Fruit fly (Drosophila melanogaster) whole organism, embryonic: Measurements from ENCODE around the gene eEF1alpha2.

ENCODE experiments used
- ATbp ChIP-seq: fragments of 200-800 bp; sonication (Bioruptor generic); optimal IDR thresholded peaks from 2 replicates; lab custom pipeline; 2017; ENCODE audit warnings: missing biosample characterization, mild to moderate bottlenecking, missing genetic modification characterization, missing genetic modification reagents
- CG10209 ChIP-seq: fragments of 200-800 bp; sonication (Bioruptor generic); optimal IDR thresholded peaks from 3 replicates; lab custom pipeline; 2017; ENCODE audit warnings: missing biosample characterization, mild to moderate bottlenecking, missing genetic modification characterization, missing genetic modification reagents
- CG10431 ChIP-seq: fragments of 200-800 bp; sonication (Bioruptor generic); optimal IDR thresholded peaks from 3 replicates; lab custom pipeline; 2018; ENCODE audit warnings: missing biosample characterization, mild to moderate bottlenecking, missing genetic modification characterization
- CG10543 ChIP-seq: fragments of 200-800 bp; sonication (Bioruptor generic); optimal IDR thresholded peaks from 3 replicates; lab custom pipeline; 2017; ENCODE audit warnings: missing biosample characterization, mild to moderate bottlenecking, missing genetic modification characterization, moderate library complexity
- CG11695 ChIP-seq: fragments of 200-800 bp; sonication (Bioruptor generic); IDR thresholded peaks from 3 replicates; pipeline ENCODE4 v1.3.6; 2022; ENCODE audit warnings: missing biosample characterization, missing genetic modification characterization
- CG12071 ChIP-seq: fragments of 200-800 bp; sonication (Bioruptor generic); optimal IDR thresholded peaks from 3 replicates; lab custom pipeline; 2018; ENCODE audit warnings: missing biosample characterization, mild to moderate bottlenecking, missing genetic modification characterization
- CG12769 ChIP-seq: fragments of 200-800 bp; sonication (Bioruptor generic); optimal IDR thresholded peaks from 2 replicates; lab custom pipeline; 2019; ENCODE audit warnings: missing biosample characterization, mild to moderate bottlenecking, missing genetic modification characterization, moderate library complexity
- CG13296 ChIP-seq: fragments of 200-800 bp; sonication (Bioruptor generic); optimal IDR thresholded peaks from 3 replicates; lab custom pipeline; 2018; ENCODE audit warnings: missing biosample characterization, mild to moderate bottlenecking, missing genetic modification characterization
- CG13894 ChIP-seq: fragments of 200-800 bp; sonication (Bioruptor generic); optimal IDR thresholded peaks from 3 replicates; lab custom pipeline; 2018; ENCODE audit warnings: missing biosample characterization, mild to moderate bottlenecking, missing genetic modification characterization, moderate library complexity
- CG15269 ChIP-seq: fragments of 200-800 bp; sonication (Bioruptor generic); optimal IDR thresholded peaks from 2 replicates; lab custom pipeline; 2018; ENCODE audit warnings: missing biosample characterization, mild to moderate bottlenecking, missing genetic modification characterization, moderate library complexity
- CG15479 ChIP-seq: fragments of 200-800 bp; sonication (Bioruptor generic); optimal IDR thresholded peaks from 3 replicates; lab custom pipeline; 2019; ENCODE audit warnings: missing biosample characterization, mild to moderate bottlenecking, missing genetic modification characterization, moderate library complexity
- CG17359 ChIP-seq: fragments of 200-800 bp; sonication (Bioruptor generic); optimal IDR thresholded peaks from 3 replicates; lab custom pipeline; 2018; ENCODE audit warnings: missing biosample characterization, mild to moderate bottlenecking, missing genetic modification characterization, moderate library complexity
- CG30403 ChIP-seq: fragments of 200-800 bp; sonication (Bioruptor generic); optimal IDR thresholded peaks from 3 replicates; lab custom pipeline; 2016; ENCODE audit warnings: missing biosample characterization, missing genetic modification characterization
- CG31365 ChIP-seq: fragments of 200-800 bp; sonication (Bioruptor generic); optimal IDR thresholded peaks from 2 replicates; lab custom pipeline; 2018; ENCODE audit warnings: missing biosample characterization, mild to moderate bottlenecking, missing genetic modification characterization
- CG32532 ChIP-seq: fragments of 200-800 bp; sonication (Bioruptor generic); IDR thresholded peaks from 2 replicates; pipeline ENCODE4 v1.3.6; 2022; ENCODE audit warnings: missing biosample characterization, missing genetic modification characterization
- CG3407 ChIP-seq: fragments of 200-800 bp; sonication (Bioruptor generic); optimal IDR thresholded peaks from 2 replicates; lab custom pipeline; 2018; ENCODE audit warnings: missing biosample characterization, mild to moderate bottlenecking, missing genetic modification characterization
- CG6765 ChIP-seq: fragments of 200-800 bp; sonication (Bioruptor generic); optimal IDR thresholded peaks from 3 replicates; lab custom pipeline; 2017; ENCODE audit warnings: missing biosample characterization, mild to moderate bottlenecking, missing genetic modification characterization
- CTCF ChIP-seq: fragments of 200-800 bp; sonication (Bioruptor generic); optimal IDR thresholded peaks from 2 replicates; lab custom pipeline; 2017; ENCODE audit warnings: missing biosample characterization, mild to moderate bottlenecking, missing genetic modification characterization, moderate library complexity
- CrebB ChIP-seq: fragments of 200-800 bp; sonication (Bioruptor generic); optimal IDR thresholded peaks from 3 replicates; lab custom pipeline; 2018; ENCODE audit warnings: missing biosample characterization, mild to moderate bottlenecking, missing genetic modification characterization
- HLH3B ChIP-seq: fragments of 200-800 bp; sonication (Bioruptor generic); IDR thresholded peaks from 2 replicates; pipeline ENCODE4 v1.3.6; 2022; ENCODE audit warnings: missing biosample characterization, missing genetic modification characterization
- Hmr ChIP-seq: fragments of 200-800 bp; sonication (Bioruptor generic); optimal IDR thresholded peaks from 3 replicates; lab custom pipeline; 2017; ENCODE audit warnings: mild to moderate bottlenecking, missing biosample characterization, missing genetic modification reagents, missing genetic modification characterization
- Hr3 ChIP-seq: fragments of 200-800 bp; sonication (Bioruptor generic); optimal IDR thresholded peaks from 3 replicates; lab custom pipeline; 2016; ENCODE audit warnings: missing biosample characterization, missing genetic modification characterization
- MBD-R2 ChIP-seq: fragments of 200-800 bp; sonication (Bioruptor generic); IDR thresholded peaks from 2 replicates; pipeline ENCODE4 v1.3.6; 2022; ENCODE audit warnings: missing biosample characterization, missing genetic modification characterization
- Med ChIP-seq: fragments of 200-800 bp; sonication (Bioruptor generic); peaks from one replicate; lab custom pipeline; 2016; ENCODE audit warnings: missing biosample characterization, missing genetic modification characterization, mild to moderate bottlenecking, inconsistent platforms, moderate library complexity
- PHDP ChIP-seq: fragments of 200-800 bp; sonication (Bioruptor generic); optimal IDR thresholded peaks from 3 replicates; lab custom pipeline; 2018; ENCODE audit warnings: missing biosample characterization, mild to moderate bottlenecking, missing genetic modification characterization, moderate library complexity
- Rfx ChIP-seq: fragments of 200-800 bp; sonication (Bioruptor generic); IDR thresholded peaks from 2 replicates; pipeline ENCODE4 v1.3.6; 2022; ENCODE audit warnings: missing biosample characterization, missing genetic modification characterization
- Xrp1 ChIP-seq: fragments of 200-800 bp; sonication (Bioruptor generic); IDR thresholded peaks from 2 replicates; pipeline ENCODE4 v1.3.6; 2022; ENCODE audit warnings: missing biosample characterization, missing genetic modification characterization
- ara ChIP-seq: fragments of 200-800 bp; sonication (Bioruptor generic); IDR thresholded peaks from 2 replicates; pipeline ENCODE4 v1.3.6; 2022; ENCODE audit warnings: missing biosample characterization, missing genetic modification characterization
- chinmo ChIP-seq: fragments of 200-800 bp; sonication (Bioruptor generic); IDR thresholded peaks from 4 replicates; pipeline ENCODE4 v1.3.6; 2022; ENCODE audit warnings: missing biosample characterization, missing genetic modification characterization; ENCODE audit not compliant: partially characterized antibody
- ci ChIP-seq: fragments of 200-800 bp; sonication (Bioruptor generic); IDR thresholded peaks from 3 replicates; pipeline ENCODE4 v1.3.6; 2022; ENCODE audit warnings: missing biosample characterization, missing genetic modification characterization
- cwo ChIP-seq: fragments of 200-800 bp; sonication (Bioruptor generic); optimal IDR thresholded peaks from 3 replicates; lab custom pipeline; 2017; ENCODE audit warnings: missing biosample characterization, missing genetic modification characterization, mild to moderate bottlenecking, moderate library complexity, missing genetic modification reagents
- grn ChIP-seq: fragments of 200-800 bp; sonication (Bioruptor generic); optimal IDR thresholded peaks from 3 replicates; lab custom pipeline; 2017; ENCODE audit warnings: missing biosample characterization, missing genetic modification characterization
- gt ChIP-seq: fragments of 200-800 bp; sonication (Bioruptor generic); IDR thresholded peaks from 2 replicates; pipeline ENCODE4 v1.3.6; 2022; ENCODE audit warnings: missing biosample characterization, missing genetic modification characterization
- her ChIP-seq: fragments of 200-800 bp; sonication (Bioruptor generic); optimal IDR thresholded peaks from 2 replicates; lab custom pipeline; 2016; ENCODE audit warnings: missing biosample characterization, missing genetic modification characterization
- kay ChIP-seq: fragments of 200-800 bp; sonication (Bioruptor generic); optimal IDR thresholded peaks from 2 replicates; lab custom pipeline; 2016; ENCODE audit warnings: missing biosample characterization, missing genetic modification characterization
- klu ChIP-seq: fragments of 200-800 bp; sonication (Bioruptor generic); IDR thresholded peaks from 2 replicates; pipeline ENCODE4 v1.3.6; 2022; ENCODE audit warnings: missing biosample characterization, missing genetic modification characterization
- kni ChIP-seq: fragments of 200-800 bp; sonication (Bioruptor generic); optimal IDR thresholded peaks from 3 replicates; lab custom pipeline; 2017; ENCODE audit warnings: mild to moderate bottlenecking, missing biosample characterization, missing genetic modification reagents, missing genetic modification characterization
- lab ChIP-seq: fragments of 200-800 bp; sonication (Bioruptor generic); optimal IDR thresholded peaks from 3 replicates; lab custom pipeline; 2017; ENCODE audit warnings: missing biosample characterization, missing genetic modification characterization, mild to moderate bottlenecking, moderate library complexity, missing genetic modification reagents
- lbe ChIP-seq: fragments of 200-800 bp; sonication (Bioruptor generic); optimal IDR thresholded peaks from 2 replicates; lab custom pipeline; 2016; ENCODE audit warnings: missing biosample characterization, mild to moderate bottlenecking, missing genetic modification characterization
- oc ChIP-seq: fragments of 200-800 bp; sonication (Bioruptor generic); optimal IDR thresholded peaks from 2 replicates; lab custom pipeline; 2018; ENCODE audit warnings: missing biosample characterization, mild to moderate bottlenecking, missing genetic modification characterization, moderate library complexity
- pan ChIP-seq, 4 experiments: fragments of >200 bp in 3 of 4; fragments of 200-800 bp in 1 of 4; sonication (Bioruptor generic) in 1 of 4; optimal IDR thresholded peaks in 3 of 4; IDR thresholded peaks in 1 of 4; 2 replicates each; pipeline versions ENCODE4 v1.3.6 to Lab custom; 2017 to 2022; ENCODE audit warnings: missing biosample characterization in 2 of 4, missing genetic modification characterization in 2 of 4, mixed read lengths in 1 of 4
- prd ChIP-seq, 3 experiments: fragments of >200 bp in 2 of 3; fragments of 200-800 bp in 1 of 3; sonication (Bioruptor generic) in 1 of 3; optimal IDR thresholded peaks in 2 of 3; IDR thresholded peaks in 1 of 3; 2 replicates in 2 of 3; 3 replicates in 1 of 3; pipeline versions ENCODE4 v1.3.6 to Lab custom; 2017 to 2022; ENCODE audit warnings: missing biosample characterization in 1 of 3, missing genetic modification characterization in 1 of 3
- repo ChIP-seq: fragments of 200-800 bp; sonication (Bioruptor generic); optimal IDR thresholded peaks from 2 replicates; lab custom pipeline; 2016; ENCODE audit warnings: missing biosample characterization, missing genetic modification characterization
- row ChIP-seq: fragments of 200-800 bp; sonication (Bioruptor generic); IDR thresholded peaks from 3 replicates; pipeline ENCODE4 v1.3.6; 2022; ENCODE audit warnings: missing biosample characterization, missing genetic modification characterization
- scrt ChIP-seq: fragments of 200-800 bp; sonication (Bioruptor generic); optimal IDR thresholded peaks from 2 replicates; lab custom pipeline; 2018; ENCODE audit warnings: missing biosample characterization, mild to moderate bottlenecking, missing genetic modification characterization, moderate library complexity
- so ChIP-seq: fragments of 200-800 bp; sonication (Bioruptor generic); IDR thresholded peaks from 3 replicates; pipeline ENCODE4 v1.3.6; 2022; ENCODE audit warnings: missing biosample characterization, missing genetic modification characterization
- ttk ChIP-seq: fragments of 200-800 bp; sonication (Bioruptor generic); IDR thresholded peaks from 2 replicates; pipeline ENCODE4 v2.1.2; 2022; ENCODE audit warnings: missing biosample characterization, missing genetic modification characterization
- unpg ChIP-seq: fragments of 200-800 bp; sonication (Bioruptor generic); optimal IDR thresholded peaks from 3 replicates; lab custom pipeline; 2018; ENCODE audit warnings: missing biosample characterization, mild to moderate bottlenecking, missing genetic modification characterization, moderate library complexity
- yki ChIP-seq: fragments of >200 bp; optimal IDR thresholded peaks from 3 replicates; lab custom pipeline; 2018

eEF1alpha2 gene

DNA sequence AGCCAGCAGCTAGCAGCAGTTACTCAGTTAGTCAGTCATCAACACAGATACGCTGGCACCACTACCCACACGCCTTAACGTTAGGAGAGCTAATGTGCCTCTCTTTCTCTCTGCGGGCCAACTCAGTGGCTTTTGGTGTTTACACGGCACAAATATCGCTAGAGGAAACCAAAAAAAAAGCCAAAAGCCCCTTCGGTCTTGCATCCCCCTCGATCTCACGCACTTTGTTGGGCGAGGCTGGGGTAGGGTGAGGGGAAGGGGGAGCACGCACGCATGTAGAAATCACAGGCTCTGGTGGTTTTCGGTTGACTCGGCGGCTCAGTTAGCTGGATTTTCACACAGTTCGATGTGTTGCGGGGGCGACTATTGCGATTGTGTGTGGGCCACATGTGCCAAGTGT is 16.3 kb upstream of the eEF1alpha2 start (continued):
- TF ChIP-seq CG30403 (GFP tag; lab: Kevin White, UChicago) = no peak
- peak; percentile 29; the same call in 1 of the 2 replicates for TF ChIP-seq CG32532
- no peak for TF ChIP-seq CG15479
- TF ChIP-seq CG13296 = peak; percentile 10
- peak; percentile 14 for TF ChIP-seq CG31365 (tag; lab: Kevin White, UChicago)
- no peak for TF ChIP-seq unpg (GFP tag; lab: Kevin White, UChicago)
- TF ChIP-seq klu (GFP tag; lab: Robert Waterston, UW) = 0 out of 2 replicates have a peak, but pooled peaks have one; percentile 8
- peak; percentile 77; the same call in 1 of the 4 replicates for TF ChIP-seq chinmo (GFP tag; lab: Robert Waterston, UW)
- peak; percentile 26; the same call in 1 of the 2 replicates for TF ChIP-seq MBD-R2
- no peak for TF ChIP-seq HLH3B (GFP tag; lab: Robert Waterston, UW)
- TF ChIP-seq CrebB = peak; percentile 32
- TF ChIP-seq CG3407 (GFP tag; lab: Kevin White, UChicago) = peak; percentile 13
- TF ChIP-seq kay (GFP tag; lab: Kevin White, UChicago) = peak; percentile 12
- TF ChIP-seq grn (GFP tag; lab: Kevin White, UChicago) = no peak
- peak; percentile 37; the same call in 1 of the 3 replicates for TF ChIP-seq ci (GFP tag; lab: Robert Waterston, UW)
- no peak for TF ChIP-seq prd (optimal IDR thresholded peaks at IDR 0.05; lab: Kevin White, UChicago)
- TF ChIP-seq prd (GFP tag; IDR thresholded peaks at IDR 0.05; lab: Robert Waterston, UW) = 0 out of 3 replicates have a peak, but pooled peaks have one; percentile 7
- no peak for TF ChIP-seq Hr3 (GFP tag; lab: Kevin White, UChicago)
- no peak for TF ChIP-seq gt (GFP tag; lab: Robert Waterston, UW)
- peak; percentile 23 for TF ChIP-seq oc (tag; lab: Kevin White, UChicago)
- no peak for TF ChIP-seq yki (lab: Kevin White, UChicago)
- TF ChIP-seq CG12769 (tag; lab: Kevin White, UChicago) = peak; percentile 82
- peak; percentile 13 for TF ChIP-seq CG15269 (tag; lab: Kevin White, UChicago)
- peak; percentile 52 for TF ChIP-seq kni (GFP tag; lab: Kevin White, UChicago)
- 0 out of 3 replicates have a peak, but pooled peaks have one; percentile 29 for TF ChIP-seq CG11695 (GFP tag; lab: Robert Waterston, UW)
- TF ChIP-seq row (GFP tag; lab: Robert Waterston, UW) = 0 out of 3 replicates have a peak, but pooled peaks have one; percentile 6
- no peak for TF ChIP-seq pan (optimal IDR thresholded peaks at IDR 0.05; lab: Kevin White, UChicago)
- peak in 1 of 2 experiments; percentile 33 for TF ChIP-seq pan (GFP tag; optimal IDR thresholded peaks at IDR 0.05 in 1 of 2, IDR thresholded peaks at IDR 0.05 in 1 of 2)
- TF ChIP-seq cwo (GFP tag; lab: Kevin White, UChicago) = peak; percentile 31
- peak; percentile 32 for TF ChIP-seq CG10209
- TF ChIP-seq CG17359 (tag; lab: Kevin White, UChicago) = peak; percentile 38
- no peak for TF ChIP-seq CTCF (GFP tag; lab: Kevin White, UChicago)
- no peak for TF ChIP-seq CG6765
- TF ChIP-seq so = peak; percentile 52; the same call in 1 of the 3 replicates
- 0 out of 2 replicates have a peak, but pooled peaks have one; percentile 16 for TF ChIP-seq Xrp1
- no peak for TF ChIP-seq repo (GFP tag; lab: Kevin White, UChicago)
- peak; percentile 72 for TF ChIP-seq CG13894 (tag; lab: Kevin White, UChicago)
- peak; percentile 69 for TF ChIP-seq CG10543 (GFP tag; lab: Kevin White, UChicago)
- no peak for TF ChIP-seq ara (GFP tag; lab: Robert Waterston, UW)
- TF ChIP-seq CG12071 (GFP tag; lab: Kevin White, UChicago) = peak; percentile 8
- no peak for TF ChIP-seq lbe (GFP tag; lab: Kevin White, UChicago)
- TF ChIP-seq lab (GFP tag; lab: Kevin White, UChicago) = peak; percentile 64
- TF ChIP-seq ttk (GFP tag; lab: Robert Waterston, UW) = peak; percentile 44; the same call in 1 of the 2 replicates
- TF ChIP-seq CG10431 (GFP tag; lab: Kevin White, UChicago) = peak; percentile 28
- peak; percentile 40 for TF ChIP-seq Rfx (GFP tag; lab: Robert Waterston, UW)
- no peak for TF ChIP-seq scrt (GFP tag; lab: Kevin White, UChicago)
- TF ChIP-seq ATbp = peak; percentile 32
- peak; percentile 13 for TF ChIP-seq PHDP
- peak; percentile 83 for TF ChIP-seq Med
- TF ChIP-seq her = no peak
- TF ChIP-seq Hmr = peak; percentile 41
